Fruit fly (Drosophila melanogaster): ENCODE results near the gene knrl.

Gene knrl

DNA sequence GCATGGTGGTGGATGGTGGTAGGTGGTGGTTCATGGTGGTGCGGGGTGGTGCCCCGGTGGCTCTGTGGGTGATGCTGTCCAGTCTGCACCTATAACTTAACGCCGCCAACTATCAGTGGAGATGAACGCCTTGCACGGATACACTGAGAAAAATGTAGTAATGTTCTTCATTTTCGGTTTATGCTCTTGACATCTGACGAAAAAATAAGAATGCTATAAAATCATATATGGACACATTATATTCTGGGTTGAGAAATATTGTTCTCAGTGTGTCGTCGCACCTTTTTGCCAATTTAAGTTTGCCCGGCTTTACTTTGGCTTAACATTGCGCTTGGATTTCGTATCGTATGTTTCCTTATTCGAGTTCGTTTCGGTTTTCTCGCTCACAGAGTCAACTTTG, 34.4 kb downstream of the knrl start:
- TF ChIP-seq knrl (GFP tag; IDR thresholded peaks at IDR 0.05; ENCODE audit: partially characterized antibody) (peak; percentile 30; the same call in 1 of the 3 replicates), CG9876 (GFP tag; optimal IDR thresholded peaks at IDR 0.05) (no peak), CG15601 (tag; optimal IDR thresholded peaks at IDR 0.05) (no peak), CG32772 (GFP tag; IDR thresholded peaks at IDR 0.05) (0 out of 2 replicates have a peak, but pooled peaks have one; percentile 20), slbo (GFP tag; IDR thresholded peaks at IDR 0.05) (0 out of 2 replicates have a peak, but pooled peaks have one; percentile 9), Ets65A (GFP tag) (peak; percentile 47), CG11247 (GFP tag; IDR thresholded peaks at IDR 0.05) (no peak)

- TF ChIP-seq prd (optimal IDR thresholded peaks at IDR 0.05) (no peak), prd (GFP tag; IDR thresholded peaks at IDR 0.05) (no peak), Fer2 (tag; optimal IDR thresholded peaks at IDR 0.05) (no peak), Camta (GFP tag; optimal IDR thresholded peaks at IDR 0.05) (no peak), MTF-1 (GFP tag; optimal IDR thresholded peaks at IDR 0.05; ENCODE audit: borderline replicate concordance) (no peak), cad (GFP tag; optimal IDR thresholded peaks at IDR 0.05) (no peak), shn (GFP tag; optimal IDR thresholded peaks at IDR 0.05) (no peak), NfI (GFP tag; optimal IDR thresholded peaks at IDR 0.05) (no peak), Mes4 (GFP tag; optimal IDR thresholded peaks at IDR 0.05) (no peak), CG17912 (GFP tag; optimal IDR thresholded peaks at IDR 0.05) (no peak), Hr78 (GFP tag; optimal IDR thresholded peaks at IDR 0.05) (no peak), CG9797 (GFP tag; optimal IDR thresholded peaks at IDR 0.05) (no peak), nerfin-1 (tag; optimal IDR thresholded peaks at IDR 0.05) (no peak), CG4617 (GFP tag; optimal IDR thresholded peaks at IDR 0.05; ENCODE audit: borderline replicate concordance) (no peak), grn (GFP tag; optimal IDR thresholded peaks at IDR 0.05) (no peak), bbx (GFP tag; IDR thresholded peaks at IDR 0.05; ENCODE audit: partially characterized antibody) (no peak), Drgx (GFP tag; IDR thresholded peaks at IDR 0.05) (0 out of 2 replicates have a peak, but pooled peaks have one; percentile 18), bsh (GFP tag; optimal IDR thresholded peaks at IDR 0.05) (no peak), gem (tag; optimal IDR thresholded peaks at IDR 0.05) (peak; percentile 1), CG2120 (GFP tag; optimal IDR thresholded peaks at IDR 0.05) (no peak), eyg (GFP tag; optimal IDR thresholded peaks at IDR 0.05) (no peak), TFAM (GFP tag; optimal IDR thresholded peaks at IDR 0.05) (no peak), emc (GFP tag; optimal IDR thresholded peaks at IDR 0.05) (no peak), sens (GFP tag) (peak; percentile 3)
These were observed 36.5 kb downstream of the knrl start for dm6 chr3L:20583919-20584318.

dm6 chr3L:20582354-20582753, 38.1 kb downstream of the knrl start:
- TF ChIP-seq Max (GFP tag; optimal IDR thresholded peaks at IDR 0.05) (no peak), nom (GFP tag; optimal IDR thresholded peaks at IDR 0.05) (peak; percentile 7)

DNA sequence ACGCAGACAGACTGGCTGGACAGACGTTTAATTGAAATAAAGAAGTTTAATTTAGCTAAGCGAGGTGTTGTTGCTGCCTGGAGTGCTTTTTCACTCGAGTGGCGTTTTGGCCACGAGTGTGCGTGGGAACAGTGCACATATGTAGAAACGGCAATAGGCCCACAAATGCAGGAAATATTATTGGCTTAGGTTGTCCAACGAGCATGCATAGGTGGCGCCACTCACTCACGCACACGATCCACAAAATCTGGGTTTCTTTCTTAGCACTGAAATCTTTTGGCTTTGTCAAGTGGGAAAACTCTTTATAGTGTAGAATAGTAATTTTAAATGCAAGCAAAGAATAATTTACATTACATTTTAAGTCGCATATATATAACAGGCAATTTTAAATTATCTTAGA, 39.8 kb downstream of the knrl start:
- peak; percentile 86 for TF ChIP-seq CTCF (GFP tag; optimal IDR thresholded peaks at IDR 0.05)
- no peak for TF ChIP-seq Ravus (GFP tag; IDR thresholded peaks at IDR 0.05)

DNA sequence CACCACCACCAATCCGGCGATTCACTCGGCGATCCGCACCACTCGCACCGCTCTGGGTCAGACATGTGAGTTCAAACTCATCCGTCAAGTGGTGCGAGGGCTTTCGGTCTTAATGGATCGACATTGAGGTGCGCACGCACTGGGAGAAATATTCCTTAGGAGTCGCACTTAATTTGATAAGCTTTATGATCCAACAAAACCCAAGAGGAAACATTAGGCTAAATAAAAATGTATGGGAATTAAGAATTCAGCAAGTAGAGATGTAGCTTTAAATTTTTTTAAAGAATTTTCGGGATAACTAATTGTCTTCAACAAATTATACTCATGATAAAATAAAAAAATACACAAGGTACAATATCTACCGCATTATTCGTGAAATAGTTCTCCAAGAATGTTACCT, 44.0 kb downstream of the knrl start:
- peak; percentile 85 for TF ChIP-seq Ets65A (GFP tag)
- TF ChIP-seq CkIIα-i1 (GFP tag; IDR thresholded peaks at IDR 0.05), result no peak
- TF ChIP-seq Lim3 (GFP tag; IDR thresholded peaks at IDR 0.05), result no peak
- no peak for TF ChIP-seq Atf6 (GFP tag; IDR thresholded peaks at IDR 0.05)
- TF ChIP-seq Deaf1 (tag; optimal IDR thresholded peaks at IDR 0.05), result no peak
- peak; percentile 30 for TF ChIP-seq CG11504 (tag; optimal IDR thresholded peaks at IDR 0.05)
- TF ChIP-seq CG17361 (GFP tag; IDR thresholded peaks at IDR 0.05), result peak; percentile 31; the same call in 1 of the 3 replicates
- peak; percentile 2 for TF ChIP-seq CoRest (tag; optimal IDR thresholded peaks at IDR 0.05)
- TF ChIP-seq CG8944 (GFP tag; optimal IDR thresholded peaks at IDR 0.05), result no peak
- TF ChIP-seq Mrtf (GFP tag; IDR thresholded peaks at IDR 0.05), result no peak
- TF ChIP-seq tin (GFP tag; optimal IDR thresholded peaks at IDR 0.05), result no peak
- no peak for TF ChIP-seq Gug (GFP tag; IDR thresholded peaks at IDR 0.05)
- no peak for TF ChIP-seq CG9727 (GFP tag; optimal IDR thresholded peaks at IDR 0.05)
- TF ChIP-seq CG31441 (GFP tag; IDR thresholded peaks at IDR 0.05), result 0 out of 2 replicates have a peak, but pooled peaks have one; percentile 10

Measured in whole organism, embryonic.